Worm (Caenorhabditis elegans): ENCODE data around the gene C25F9.14.

- TF ChIP-seq lin-1 (GFP tag; IDR thresholded peaks at IDR 0.05) = no peak
- no peak for TF ChIP-seq skn-1 (tag; optimal IDR thresholded peaks at IDR 0.05)
- TF ChIP-seq sdz-12 (GFP tag; optimal IDR thresholded peaks at IDR 0.05) = no peak
- no peak for TF ChIP-seq hlh-11 (tag; optimal IDR thresholded peaks at IDR 0.05)
- TF ChIP-seq aly-2 (tag; optimal IDR thresholded peaks at IDR 0.05) = no peak
- no peak for TF ChIP-seq pqm-1 (tag; optimal IDR thresholded peaks at IDR 0.05)
- TF ChIP-seq fkh-10 (GFP tag; optimal IDR thresholded peaks at IDR 0.05) = no peak
- TF ChIP-seq ces-1 (GFP tag; optimal IDR thresholded peaks at IDR 0.05) = no peak
- TF ChIP-seq dpl-1 (GFP tag; optimal IDR thresholded peaks at IDR 0.05) = no peak
- no peak for TF ChIP-seq lin-38 (GFP tag; IDR thresholded peaks at IDR 0.05)
These were observed 41.0 kb downstream of the C25F9.14 start for ce11 chrV:19477302-19477701.
